Fruit fly (Drosophila melanogaster) whole organism, pupa: Measurements from ENCODE around the gene SppL.

Source experiments
- CG10348 ChIP-seq: fragments of 200-800 bp; sonication (Bioruptor generic); IDR thresholded peaks from 2 replicates; pipeline ENCODE4 v1.3.6; 2022; ENCODE audit warnings: missing biosample characterization, missing genetic modification characterization
- CG14655 ChIP-seq: fragments of 200-800 bp; sonication (Bioruptor generic); optimal IDR thresholded peaks from 3 replicates; lab custom pipeline; 2017; ENCODE audit warnings: mild to moderate bottlenecking, missing biosample characterization, missing genetic modification reagents, missing genetic modification characterization
- CG15710 ChIP-seq: fragments of 200-800 bp; sonication (Bioruptor generic); optimal IDR thresholded peaks from 2 replicates; lab custom pipeline; 2018; ENCODE audit warnings: missing biosample characterization, mild to moderate bottlenecking, missing genetic modification characterization, moderate library complexity
- CG4496 ChIP-seq: fragments of 200-800 bp; sonication (Bioruptor generic); IDR thresholded peaks from 3 replicates; pipeline ENCODE4 v1.3.6; 2022; ENCODE audit warnings: missing biosample characterization, missing genetic modification characterization
- CG8301 ChIP-seq: fragments of 200-800 bp; sonication (Bioruptor generic); optimal IDR thresholded peaks from 2 replicates; lab custom pipeline; 2018; ENCODE audit warnings: missing biosample characterization, mild to moderate bottlenecking, missing genetic modification characterization
- CG9948 ChIP-seq: fragments of 200-800 bp; sonication (Bioruptor generic); optimal IDR thresholded peaks from 2 replicates; lab custom pipeline; 2018; ENCODE audit warnings: missing biosample characterization, mild to moderate bottlenecking, missing genetic modification characterization, moderate library complexity
- EcR ChIP-seq: fragments of 200-800 bp; sonication (Bioruptor generic); optimal IDR thresholded peaks from 3 replicates; lab custom pipeline; 2019; ENCODE audit warnings: missing biosample characterization, missing genetic modification characterization, mild to moderate bottlenecking, moderate library complexity, missing genetic modification reagents
- Pif1A ChIP-seq: fragments of 200-800 bp; sonication (Bioruptor generic); optimal IDR thresholded peaks from 3 replicates; lab custom pipeline; 2016; ENCODE audit warnings: missing biosample characterization, missing genetic modification characterization
- Pif1B ChIP-seq: fragments of 200-800 bp; sonication (Bioruptor generic); optimal IDR thresholded peaks from 3 replicates; lab custom pipeline; 2016; ENCODE audit warnings: missing biosample characterization, missing genetic modification characterization
- fd96Ca ChIP-seq: fragments of 200-800 bp; sonication (Bioruptor generic); IDR thresholded peaks from 3 replicates; pipeline ENCODE4 v1.3.6; 2022; ENCODE audit warnings: missing biosample characterization, missing genetic modification characterization

dm6 chr3R:25919912-25920311 is 38.1 kb downstream of the SppL start:
- no peak for TF ChIP-seq fd96Ca (GFP tag; lab: Robert Waterston, UW)
- no peak for TF ChIP-seq CG4496 (GFP tag; lab: Robert Waterston, UW)
- no peak for TF ChIP-seq EcR (GFP tag; lab: Kevin White, UChicago)
- no peak for TF ChIP-seq CG8301
- no peak for TF ChIP-seq CG9948 (tag; lab: Kevin White, UChicago)
- no peak for TF ChIP-seq CG14655 (GFP tag; lab: Kevin White, UChicago)
- no peak for TF ChIP-seq CG15710 (tag; lab: Kevin White, UChicago)
- TF ChIP-seq Pif1A (GFP tag; lab: Kevin White, UChicago), result no peak
- TF ChIP-seq Pif1B (GFP tag; lab: Kevin White, UChicago), result no peak
- no peak for TF ChIP-seq CG10348 (GFP tag; lab: Robert Waterston, UW)
